Fruit fly (Drosophila melanogaster) whole organism, embryonic: Measurements from ENCODE around the gene CG6790.
A peak's percentile ranks its signal among the peaks of the same experiment; 100 is the strongest.

ENCODE experiments used
- ATbp ChIP-seq: fragments of 200-800 bp; sonication (Bioruptor generic); optimal IDR thresholded peaks from 2 replicates; lab custom pipeline; 2017; ENCODE audit warnings: missing biosample characterization, mild to moderate bottlenecking, missing genetic modification characterization, missing genetic modification reagents
- Antp ChIP-seq: fragments of 200-800 bp; sonication (Bioruptor generic); optimal IDR thresholded peaks from 3 replicates; lab custom pipeline; 2016; ENCODE audit warnings: missing biosample characterization, missing genetic modification characterization
- Bteb2 ChIP-seq: fragments of 200-800 bp; sonication (Bioruptor generic); optimal IDR thresholded peaks from 2 replicates; lab custom pipeline; 2016; ENCODE audit warnings: missing biosample characterization, missing genetic modification characterization
- CG10565 ChIP-seq: fragments of 200-800 bp; sonication (Bioruptor generic); optimal IDR thresholded peaks from 3 replicates; lab custom pipeline; 2016; ENCODE audit warnings: missing biosample characterization, mild to moderate bottlenecking, missing genetic modification characterization
- CG10979 ChIP-seq: fragments of 200-800 bp; sonication (Bioruptor generic); optimal IDR thresholded peaks from 2 replicates; lab custom pipeline; 2018; ENCODE audit warnings: missing biosample characterization, mild to moderate bottlenecking, missing genetic modification characterization, moderate library complexity
- CG13287 ChIP-seq: fragments of 200-800 bp; sonication (Bioruptor generic); IDR thresholded peaks from 2 replicates; pipeline ENCODE4 v1.3.6; 2022; ENCODE audit warnings: missing biosample characterization, missing genetic modification characterization; ENCODE audit not compliant: partially characterized antibody
- CG13424 ChIP-seq: fragments of 200-800 bp; sonication (Bioruptor generic); optimal IDR thresholded peaks from 2 replicates; lab custom pipeline; 2019; ENCODE audit warnings: missing biosample characterization, mild to moderate bottlenecking, missing genetic modification characterization, moderate library complexity
- CG1603 ChIP-seq: fragments of 200-800 bp; sonication (Bioruptor generic); optimal IDR thresholded peaks from 2 replicates; lab custom pipeline; 2019; ENCODE audit warnings: missing biosample characterization, mild to moderate bottlenecking, missing genetic modification characterization, moderate library complexity
- CG16813 ChIP-seq: fragments of 200-800 bp; sonication (Bioruptor generic); IDR thresholded peaks from 3 replicates; pipeline ENCODE4 v1.3.6; 2022; ENCODE audit warnings: missing biosample characterization, missing genetic modification characterization; ENCODE audit not compliant: partially characterized antibody
- CG17328 ChIP-seq: fragments of 200-800 bp; sonication (Bioruptor generic); IDR thresholded peaks from 2 replicates; pipeline ENCODE4 v1.3.6; 2022; ENCODE audit warnings: missing biosample characterization, missing genetic modification characterization
- CG18619 ChIP-seq: fragments of 200-800 bp; sonication (Bioruptor generic); optimal IDR thresholded peaks from 3 replicates; lab custom pipeline; 2017; ENCODE audit warnings: missing biosample characterization, mild to moderate bottlenecking, missing genetic modification characterization
- CG2199 ChIP-seq: fragments of 200-800 bp; sonication (Bioruptor generic); IDR thresholded peaks from 3 replicates; pipeline ENCODE4 v1.3.6; 2022; ENCODE audit warnings: missing biosample characterization, missing genetic modification characterization
- CG30431 ChIP-seq: fragments of 200-800 bp; sonication (Bioruptor generic); optimal IDR thresholded peaks from 2 replicates; lab custom pipeline; 2017; ENCODE audit warnings: missing biosample characterization, missing genetic modification characterization
- CG3847 ChIP-seq: fragments of 200-800 bp; sonication (Bioruptor generic); IDR thresholded peaks from 2 replicates; pipeline ENCODE4 v1.3.6; 2022; ENCODE audit warnings: missing biosample characterization, missing genetic modification characterization
- CG6689 ChIP-seq: fragments of 200-800 bp; sonication (Bioruptor generic); IDR thresholded peaks from 2 replicates; pipeline ENCODE4 v1.3.6; 2022; ENCODE audit warnings: missing biosample characterization, missing genetic modification characterization
- CG9797 ChIP-seq: fragments of 200-800 bp; sonication (Bioruptor generic); optimal IDR thresholded peaks from 3 replicates; lab custom pipeline; 2018; ENCODE audit warnings: missing biosample characterization, mild to moderate bottlenecking, missing genetic modification characterization
- Dref ChIP-seq: fragments of 200-800 bp; sonication (Bioruptor generic); IDR thresholded peaks from 2 replicates; pipeline ENCODE4 v1.3.6; 2022; ENCODE audit warnings: missing biosample characterization, missing genetic modification characterization
- Drgx ChIP-seq: fragments of 200-800 bp; sonication (Bioruptor generic); IDR thresholded peaks from 2 replicates; pipeline ENCODE4 v1.3.6; 2022; ENCODE audit warnings: missing biosample characterization, missing genetic modification characterization
- HLH3B ChIP-seq: fragments of 200-800 bp; sonication (Bioruptor generic); IDR thresholded peaks from 2 replicates; pipeline ENCODE4 v1.3.6; 2022; ENCODE audit warnings: missing biosample characterization, missing genetic modification characterization
- Hr39 ChIP-seq: fragments of >200 bp; optimal IDR thresholded peaks from 2 replicates; lab custom pipeline; 2017
- MBD-R2 ChIP-seq: fragments of 200-800 bp; sonication (Bioruptor generic); IDR thresholded peaks from 2 replicates; pipeline ENCODE4 v1.3.6; 2022; ENCODE audit warnings: missing biosample characterization, missing genetic modification characterization
- Mad ChIP-seq: fragments of 200-800 bp; sonication (Bioruptor generic); optimal IDR thresholded peaks from 2 replicates; lab custom pipeline; 2016; ENCODE audit warnings: missing biosample characterization, missing genetic modification characterization
- Med ChIP-seq: fragments of 200-800 bp; sonication (Bioruptor generic); peaks from one replicate; lab custom pipeline; 2016; ENCODE audit warnings: missing biosample characterization, missing genetic modification characterization, mild to moderate bottlenecking, inconsistent platforms, moderate library complexity
- NK7.1 ChIP-seq: fragments of 200-800 bp; sonication (Bioruptor generic); optimal IDR thresholded peaks from 3 replicates; lab custom pipeline; 2016; ENCODE audit warnings: missing biosample characterization, missing genetic modification characterization
- Rfx ChIP-seq: fragments of 200-800 bp; sonication (Bioruptor generic); IDR thresholded peaks from 2 replicates; pipeline ENCODE4 v1.3.6; 2022; ENCODE audit warnings: missing biosample characterization, missing genetic modification characterization
- Side ChIP-seq: fragments of 200-800 bp; sonication (Bioruptor generic); optimal IDR thresholded peaks from 2 replicates; lab custom pipeline; 2016; ENCODE audit warnings: missing biosample characterization, missing genetic modification characterization
- Sin3A ChIP-seq: fragments of >200 bp; optimal IDR thresholded peaks from 2 replicates; lab custom pipeline; 2018
- Xbp1 ChIP-seq: fragments of 200-800 bp; sonication (Bioruptor generic); optimal IDR thresholded peaks from 3 replicates; lab custom pipeline; 2016; ENCODE audit warnings: missing biosample characterization, mild to moderate bottlenecking, missing genetic modification characterization
- ap ChIP-seq: fragments of 200-800 bp; sonication (Bioruptor generic); IDR thresholded peaks from 2 replicates; pipeline ENCODE4 v1.3.6; 2022; ENCODE audit warnings: missing biosample characterization, missing genetic modification characterization
- ara ChIP-seq: fragments of 200-800 bp; sonication (Bioruptor generic); IDR thresholded peaks from 2 replicates; pipeline ENCODE4 v1.3.6; 2022; ENCODE audit warnings: missing biosample characterization, missing genetic modification characterization
- ase ChIP-seq: fragments of 200-800 bp; sonication (Bioruptor generic); IDR thresholded peaks from 3 replicates; pipeline ENCODE4 v1.3.6; 2022; ENCODE audit warnings: missing biosample characterization, missing genetic modification characterization
- bcd ChIP-seq: fragments of 200-800 bp; sonication (Bioruptor generic); optimal IDR thresholded peaks from 2 replicates; lab custom pipeline; 2017; ENCODE audit warnings: missing biosample characterization, mild to moderate bottlenecking, missing genetic modification characterization
- bsh ChIP-seq, 2 experiments: fragments of 200-800 bp; sonication (Bioruptor generic); optimal IDR thresholded peaks; 2 replicates each; lab custom pipeline; 2017 to 2018; ENCODE audit warnings: mild to moderate bottlenecking in 2 of 2, missing biosample characterization in 2 of 2, missing genetic modification characterization in 2 of 2, moderate library complexity in 1 of 2
- cg ChIP-seq: fragments of 200-800 bp; sonication (Bioruptor generic); optimal IDR thresholded peaks from 3 replicates; lab custom pipeline; 2019; ENCODE audit warnings: missing biosample characterization, mild to moderate bottlenecking, missing genetic modification characterization, moderate library complexity
- ci ChIP-seq: fragments of 200-800 bp; sonication (Bioruptor generic); IDR thresholded peaks from 3 replicates; pipeline ENCODE4 v1.3.6; 2022; ENCODE audit warnings: missing biosample characterization, missing genetic modification characterization
- da ChIP-seq: fragments of 200-800 bp; sonication (Bioruptor generic); optimal IDR thresholded peaks from 2 replicates; lab custom pipeline; 2016; ENCODE audit warnings: missing biosample characterization, missing genetic modification characterization
- dpn ChIP-seq, 2 experiments: fragments of 200-800 bp; sonication (Bioruptor generic); optimal IDR thresholded peaks; 3 replicates each; lab custom pipeline; 2016; ENCODE audit warnings: missing biosample characterization in 2 of 2, missing genetic modification characterization in 2 of 2
- dysf ChIP-seq: fragments of 200-800 bp; sonication (Bioruptor generic); IDR thresholded peaks from 3 replicates; pipeline ENCODE4 v1.3.6; 2022; ENCODE audit warnings: missing biosample characterization, missing genetic modification characterization
- gcm ChIP-seq: fragments of 200-800 bp; sonication (Bioruptor generic); optimal IDR thresholded peaks from 2 replicates; lab custom pipeline; 2019; ENCODE audit warnings: missing biosample characterization, mild to moderate bottlenecking, missing genetic modification characterization, moderate library complexity
- inv ChIP-seq: fragments of 200-800 bp; sonication (Bioruptor generic); IDR thresholded peaks from 2 replicates; pipeline ENCODE4 v1.3.6; 2022; ENCODE audit warnings: missing biosample characterization, missing genetic modification characterization; ENCODE audit not compliant: partially characterized antibody
- kni ChIP-seq: fragments of 200-800 bp; sonication (Bioruptor generic); optimal IDR thresholded peaks from 3 replicates; lab custom pipeline; 2017; ENCODE audit warnings: mild to moderate bottlenecking, missing biosample characterization, missing genetic modification reagents, missing genetic modification characterization
- lmd ChIP-seq: fragments of 200-800 bp; sonication (Bioruptor generic); IDR thresholded peaks from 2 replicates; pipeline ENCODE4 v1.3.6; 2022; ENCODE audit warnings: missing biosample characterization, missing genetic modification characterization
- mld ChIP-seq: fragments of 200-800 bp; sonication (Bioruptor generic); IDR thresholded peaks from 3 replicates; pipeline ENCODE4 v1.3.6; 2022; ENCODE audit warnings: missing biosample characterization, missing genetic modification characterization; ENCODE audit not compliant: partially characterized antibody
- phol ChIP-seq: fragments of 200-800 bp; sonication (Bioruptor generic); optimal IDR thresholded peaks from 3 replicates; lab custom pipeline; 2018; ENCODE audit warnings: missing biosample characterization, mild to moderate bottlenecking, missing genetic modification characterization, moderate library complexity
- pnt ChIP-seq: fragments of 200-800 bp; sonication (Bioruptor generic); optimal IDR thresholded peaks from 3 replicates; lab custom pipeline; 2016; ENCODE audit warnings: missing biosample characterization, missing genetic modification characterization
- row ChIP-seq: fragments of 200-800 bp; sonication (Bioruptor generic); IDR thresholded peaks from 3 replicates; pipeline ENCODE4 v1.3.6; 2022; ENCODE audit warnings: missing biosample characterization, missing genetic modification characterization
- sens ChIP-seq: fragments of 200-800 bp; sonication (Bioruptor generic); peaks from one replicate; lab custom pipeline; 2016; ENCODE audit warnings: missing biosample characterization, missing genetic modification characterization
- sisA ChIP-seq: fragments of 200-800 bp; sonication (Bioruptor generic); IDR thresholded peaks from 2 replicates; pipeline ENCODE4 v1.3.6; 2022; ENCODE audit warnings: missing biosample characterization, missing genetic modification characterization
- stwl ChIP-seq: fragments of 200-800 bp; sonication (Bioruptor generic); optimal IDR thresholded peaks from 3 replicates; lab custom pipeline; 2018; ENCODE audit warnings: missing biosample characterization, mild to moderate bottlenecking, missing genetic modification characterization, moderate library complexity
- vnd ChIP-seq: fragments of 200-800 bp; sonication (Bioruptor generic); IDR thresholded peaks from 3 replicates; pipeline ENCODE4 v1.3.6; 2022; ENCODE audit warnings: missing biosample characterization, missing genetic modification characterization; ENCODE audit not compliant: partially characterized antibody
- zen2 ChIP-seq: fragments of 200-800 bp; sonication (Bioruptor generic); IDR thresholded peaks from 3 replicates; pipeline ENCODE4 v1.3.6; 2022; ENCODE audit warnings: missing biosample characterization, missing genetic modification characterization; ENCODE audit not compliant: partially characterized antibody

Gene CG6790

dm6 chr3R:11595523-11595922, 17.0 kb upstream of the CG6790 start:
- TF ChIP-seq CG10979 (peak; percentile 1), dpn (GFP tag; optimal IDR thresholded peaks at IDR 0.05; lab: Kevin White, UChicago) (no peak), Side (no peak), Rfx (GFP tag; lab: Robert Waterston, UW) (0 out of 2 replicates have a peak, but pooled peaks have one; percentile 8), sisA (peak; percentile 21; the same call in 1 of the 2 replicates), CG13424 (tag; lab: Kevin White, UChicago) (peak; percentile 17), lmd (GFP tag; lab: Robert Waterston, UW) (peak; percentile 8; the same call in 1 of the 2 replicates), Drgx (peak; percentile 55; the same call in 1 of the 2 replicates), CG30431 (GFP tag; lab: Kevin White, UChicago) (peak; percentile 5), Xbp1 (GFP tag; lab: Kevin White, UChicago) (no peak), ci (GFP tag; lab: Robert Waterston, UW) (peak; percentile 62; the same call in 1 of the 3 replicates), CG17328 (GFP tag; lab: Robert Waterston, UW) (peak; percentile 20; the same call in 1 of the 2 replicates), Mad (GFP tag; lab: Kevin White, UChicago) (no peak), inv (no peak), phol (tag; lab: Kevin White, UChicago) (peak; percentile 14), row (peak; percentile 52), sens (GFP tag; lab: Kevin White, UChicago) (peak; percentile 32), gcm (GFP tag; lab: Kevin White, UChicago) (no peak), ap (GFP tag; lab: Robert Waterston, UW) (no peak), HLH3B (GFP tag; lab: Robert Waterston, UW) (0 out of 2 replicates have a peak, but pooled peaks have one; percentile 23), CG6689 (GFP tag; lab: Robert Waterston, UW) (0 out of 2 replicates have a peak, but pooled peaks have one; percentile 30), Med (GFP tag; lab: Kevin White, UChicago) (peak; percentile 57), CG10565 (GFP tag; lab: Kevin White, UChicago) (no peak), CG1603 (tag; lab: Kevin White, UChicago) (peak; percentile 30), dysf (GFP tag; lab: Robert Waterston, UW) (peak; percentile 42; the same call in 1 of the 3 replicates), pnt (GFP tag; lab: Kevin White, UChicago) (peak; percentile 5), bsh (GFP tag; optimal IDR thresholded peaks at IDR 0.05; lab: Kevin White, UChicago) (peak in 1 of 2 experiments; percentile 23), Antp (GFP tag; lab: Kevin White, UChicago) (peak; percentile 21), kni (GFP tag; lab: Kevin White, UChicago) (peak; percentile 11)
- TF ChIP-seq, all 482 proteins: peak for 21

- TF ChIP-seq zen2 (GFP tag; lab: Robert Waterston, UW), result peak; percentile 83
- TF ChIP-seq stwl, result peak; percentile 73
- peak; percentile 50 for TF ChIP-seq cg (GFP tag; lab: Kevin White, UChicago)
- no peak for TF ChIP-seq NK7.1 (GFP tag; lab: Kevin White, UChicago)
- TF ChIP-seq Sin3A, result peak; percentile 51
- peak; percentile 84 for TF ChIP-seq CG16813 (GFP tag; lab: Robert Waterston, UW)
- peak; percentile 65 for TF ChIP-seq MBD-R2 (GFP tag; lab: Robert Waterston, UW)
- TF ChIP-seq Dref (GFP tag; lab: Robert Waterston, UW), result peak; percentile 96
- TF ChIP-seq mld (GFP tag; lab: Robert Waterston, UW), result peak; percentile 71; the same call in 2 of the 3 replicates
- no peak for TF ChIP-seq Hr39 (lab: Kevin White, UChicago)
- no peak for TF ChIP-seq da
- peak; percentile 69; the same call in 2 of the 3 replicates for TF ChIP-seq vnd (GFP tag; lab: Robert Waterston, UW)
- no peak for TF ChIP-seq ara (GFP tag; lab: Robert Waterston, UW)
- TF ChIP-seq Bteb2, result no peak
- no peak for TF ChIP-seq ATbp (GFP tag; lab: Kevin White, UChicago)
- no peak for TF ChIP-seq CG18619
- no peak for TF ChIP-seq ase (GFP tag; lab: Robert Waterston, UW)
- TF ChIP-seq CG9797 (GFP tag; lab: Kevin White, UChicago), result peak; percentile 29
- TF ChIP-seq CG13287 (GFP tag; lab: Robert Waterston, UW), result peak; percentile 96
- peak; percentile 58 for TF ChIP-seq CG3847
- peak; percentile 11 for TF ChIP-seq bcd (GFP tag; lab: Kevin White, UChicago)
- no peak for TF ChIP-seq CG2199 (GFP tag; lab: Robert Waterston, UW)
Observed at dm6 chr3R:11589764-11590358, 11.3 kb upstream of the CG6790 start, which contains the start of gene CG6791. Gene CG6791 (minus strand): TSS chr3R:11590146.
